Worm (Caenorhabditis elegans) whole organism, L2 larva: ENCODE data around the gene Y73F8A.10.
"Not testable (repeated sequence)": the region's sequence is repeated elsewhere in the genome, so short reads cannot be mapped to it uniquely, and the experiment has no call there.

ENCODE experiments used
- C34F6.9 ChIP-seq: fragments of 150-350 bp; optimal IDR thresholded peaks from 2 replicates; lab custom pipeline; 2014; ENCODE audit warnings: missing biosample characterization, missing genetic modification characterization
- F13H6.1 ChIP-seq: sonication (generic microtip); optimal IDR thresholded peaks from 2 replicates; lab custom pipeline; 2016; ENCODE audit warnings: missing genetic modification characterization, missing compliant biosample characterization
- R02D3.7 ChIP-seq: fragments of 150-350 bp; optimal IDR thresholded peaks from 2 replicates; lab custom pipeline; 2014; ENCODE audit warnings: missing biosample characterization, missing genetic modification characterization
- Y55F3AM.14 ChIP-seq: fragments of 200-800 bp; sonication (Bioruptor generic); optimal IDR thresholded peaks from 2 replicates; lab custom pipeline; 2018; ENCODE audit warnings: mild to moderate bottlenecking, missing genetic modification characterization, missing compliant biosample characterization
- ZK546.5 ChIP-seq: sonication (generic microtip); optimal IDR thresholded peaks from 2 replicates; lab custom pipeline; 2017; ENCODE audit warnings: missing biosample characterization, missing genetic modification characterization
- aly-2 ChIP-seq: fragments of 150-350 bp; optimal IDR thresholded peaks from 2 replicates; lab custom pipeline; 2014; ENCODE audit warnings: missing biosample characterization, missing genetic modification characterization
- ama-1 ChIP-seq: fragments of 150-350 bp; optimal IDR thresholded peaks from 2 replicates; lab custom pipeline; 2018; ENCODE audit warnings: inconsistent platforms
- blmp-1 ChIP-seq: sonication (generic microtip); optimal IDR thresholded peaks from 2 replicates; lab custom pipeline; 2017; ENCODE audit warnings: missing genetic modification characterization, mild to moderate bottlenecking, missing compliant biosample characterization, antibody characterized with exemption, moderate library complexity; ENCODE audit not compliant: insufficient read depth
- ceh-82 ChIP-seq: fragments of 150-350 bp; optimal IDR thresholded peaks from 2 replicates; lab custom pipeline; 2014; ENCODE audit warnings: missing biosample characterization, missing genetic modification characterization
- dmd-4 ChIP-seq: sonication (generic microtip); optimal IDR thresholded peaks from 2 replicates; lab custom pipeline; 2017; ENCODE audit warnings: missing biosample characterization, missing genetic modification characterization
- egl-27 ChIP-seq: sonication (generic microtip); optimal IDR thresholded peaks from 3 replicates; lab custom pipeline; 2017; ENCODE audit warnings: missing biosample characterization, missing genetic modification reagents, missing genetic modification characterization
- elt-1 ChIP-seq: fragments of 150-350 bp; optimal IDR thresholded peaks from 2 replicates; lab custom pipeline; 2014; ENCODE audit warnings: missing biosample characterization, missing genetic modification characterization
- elt-3 ChIP-seq: sonication (generic microtip); optimal IDR thresholded peaks from 2 replicates; lab custom pipeline; 2017; ENCODE audit warnings: missing biosample characterization, missing genetic modification characterization
- fos-1 ChIP-seq: fragments of 150-350 bp; optimal IDR thresholded peaks from 2 replicates; lab custom pipeline; 2014; ENCODE audit warnings: missing biosample characterization, missing genetic modification characterization
- gmeb-1 ChIP-seq: fragments of 150-350 bp; optimal IDR thresholded peaks from 2 replicates; lab custom pipeline; 2014; ENCODE audit warnings: missing biosample characterization, missing genetic modification characterization
- lin-11 ChIP-seq: fragments of 150-350 bp; sonication (generic microtip); optimal IDR thresholded peaks from 2 replicates; lab custom pipeline; 2014; ENCODE audit warnings: missing biosample characterization, missing genetic modification characterization, inconsistent platforms, mixed read lengths
- lin-13 ChIP-seq: fragments of 150-350 bp; optimal IDR thresholded peaks from 2 replicates; lab custom pipeline; 2014; ENCODE audit warnings: missing biosample characterization, missing genetic modification reagents, missing genetic modification characterization
- lin-39 ChIP-seq: fragments of 150-350 bp; optimal IDR thresholded peaks from 2 replicates; lab custom pipeline; 2014; ENCODE audit warnings: missing biosample characterization, missing genetic modification reagents, missing genetic modification characterization
- mab-5 ChIP-seq: fragments of 150-350 bp; optimal IDR thresholded peaks from 2 replicates; lab custom pipeline; 2014; ENCODE audit warnings: missing biosample characterization, missing genetic modification characterization
- nhr-10 ChIP-seq: sonication (generic microtip); optimal IDR thresholded peaks from 2 replicates; lab custom pipeline; 2017; ENCODE audit warnings: missing biosample characterization, missing genetic modification characterization
- nhr-11 ChIP-seq: fragments of 150-350 bp; optimal IDR thresholded peaks from 2 replicates; lab custom pipeline; 2014; ENCODE audit warnings: missing biosample characterization, missing genetic modification characterization
- nhr-129 ChIP-seq: fragments of 150-350 bp; optimal IDR thresholded peaks from 2 replicates; lab custom pipeline; 2014; ENCODE audit warnings: missing biosample characterization, missing genetic modification characterization
- nhr-21 ChIP-seq: fragments of 150-350 bp; optimal IDR thresholded peaks from 2 replicates; lab custom pipeline; 2014; ENCODE audit warnings: missing biosample characterization, missing genetic modification characterization
- nhr-237 ChIP-seq: fragments of 150-350 bp; optimal IDR thresholded peaks from 2 replicates; lab custom pipeline; 2014; ENCODE audit warnings: missing biosample characterization, missing genetic modification characterization
- nhr-25 ChIP-seq: fragments of 150-350 bp; sonication (generic microtip); optimal IDR thresholded peaks from 3 replicates; lab custom pipeline; 2014; ENCODE audit warnings: missing biosample characterization, missing genetic modification characterization
- nhr-77 ChIP-seq: fragments of 150-350 bp; optimal IDR thresholded peaks from 2 replicates; lab custom pipeline; 2014; ENCODE audit warnings: missing biosample characterization, missing genetic modification characterization
- sem-4 ChIP-seq: fragments of 150-350 bp; optimal IDR thresholded peaks from 2 replicates; lab custom pipeline; 2014; ENCODE audit warnings: missing biosample characterization, missing genetic modification reagents, missing genetic modification characterization
- skn-1 ChIP-seq: sonication (generic microtip); optimal IDR thresholded peaks from 2 replicates; lab custom pipeline; 2017; ENCODE audit warnings: missing biosample characterization, missing genetic modification characterization
- sma-9 ChIP-seq, 2 experiments: fragments of 150-350 bp in 1 of 2; sonication (generic microtip) in 1 of 2; optimal IDR thresholded peaks; 2 replicates each; lab custom pipeline; 2014 to 2016; ENCODE audit warnings: missing genetic modification characterization in 2 of 2, mild to moderate bottlenecking in 1 of 2, missing biosample characterization in 1 of 2, missing compliant biosample characterization in 1 of 2, missing genetic modification reagents in 1 of 2, moderate library complexity in 1 of 2
- snpc-4 ChIP-seq: fragments of 150-350 bp; optimal IDR thresholded peaks from 2 replicates; lab custom pipeline; 2014; ENCODE audit warnings: missing biosample characterization, missing genetic modification characterization
- unc-39 ChIP-seq: fragments of 150-350 bp; optimal IDR thresholded peaks from 2 replicates; lab custom pipeline; 2014; ENCODE audit warnings: missing biosample characterization, missing genetic modification characterization
- unc-62 ChIP-seq: fragments of 150-350 bp; optimal IDR thresholded peaks from 2 replicates; lab custom pipeline; 2014; ENCODE audit warnings: missing biosample characterization, missing genetic modification reagents, missing genetic modification characterization
- ztf-1 ChIP-seq: fragments of 200-800 bp; sonication (Bioruptor generic); conservative IDR thresholded peaks from 2 replicates; pipeline ENCODE4 v1.3.6; 2022; ENCODE audit warnings: missing genetic modification characterization, missing compliant biosample characterization
- ztf-4 ChIP-seq: fragments of 150-350 bp; optimal IDR thresholded peaks from 2 replicates; lab custom pipeline; 2014; ENCODE audit warnings: missing biosample characterization, missing genetic modification characterization

Y73F8A.10 gene

ce11 chrIV:15291607-15292006 is 2.5 kb upstream of the Y73F8A.10 start, which contains the start of gene pqn-91:
TSS of gene pqn-91 (plus strand) at chrIV:15291907.
- TF ChIP-seq ztf-1 (GFP tag; lab: Robert Waterston, UW): no peak
- no peak for TF ChIP-seq sem-4 (tag; lab: Kevin White, UChicago)
- TF ChIP-seq skn-1 (tag; lab: Kevin White, UChicago): no peak
- no peak for TF ChIP-seq nhr-25 (tag; lab: Kevin White, UChicago)
- TF ChIP-seq ZK546.5 (tag; lab: Kevin White, UChicago): no peak
- TF ChIP-seq lin-11: no peak
- no peak for TF ChIP-seq nhr-129 (tag; lab: Kevin White, UChicago)
- no peak for TF ChIP-seq mab-5 (tag; lab: Kevin White, UChicago)
- TF ChIP-seq blmp-1 (tag; lab: Kevin White, UChicago): no peak
- no peak for TF ChIP-seq F13H6.1 (tag; lab: Kevin White, UChicago)
- no peak for TF ChIP-seq snpc-4 (tag; lab: Kevin White, UChicago)
- no peak for TF ChIP-seq ceh-82 (tag; lab: Kevin White, UChicago)
- no peak for TF ChIP-seq nhr-11 (tag; lab: Kevin White, UChicago)
- TF ChIP-seq elt-3 (tag; lab: Kevin White, UChicago): no peak
- TF ChIP-seq lin-13 (GFP tag; lab: Kevin White, UChicago): no peak
- no peak for TF ChIP-seq R02D3.7 (tag; lab: Kevin White, UChicago)
- TF ChIP-seq nhr-21: no peak
- TF ChIP-seq nhr-77: no peak
- no peak for TF ChIP-seq sma-9 (GFP tag; optimal IDR thresholded peaks at IDR 0.05; lab: Kevin White, UChicago)
- TF ChIP-seq sma-9 (tag; optimal IDR thresholded peaks at IDR 0.05; lab: Kevin White, UChicago): no peak

ce11 chrIV:15300041-15300440 is 5.9 kb downstream of the Y73F8A.10 start:
- no peak for TF ChIP-seq sem-4 (tag; lab: Kevin White, UChicago)
- no peak for TF ChIP-seq Y55F3AM.14 (GFP tag; lab: Kevin White, UChicago)
- no peak for TF ChIP-seq dmd-4 (tag; lab: Kevin White, UChicago)
- TF ChIP-seq nhr-10 (tag; lab: Kevin White, UChicago): no peak
- TF ChIP-seq fos-1 (tag; lab: Kevin White, UChicago): no peak
- no peak for TF ChIP-seq ztf-4
- no peak for TF ChIP-seq elt-1 (tag; lab: Kevin White, UChicago)
- TF ChIP-seq unc-62: no peak
- no peak for TF ChIP-seq F13H6.1 (tag; lab: Kevin White, UChicago)
- no peak for TF ChIP-seq gmeb-1
- no peak for TF ChIP-seq ama-1 (lab: Kevin White, UChicago)
- no peak for TF ChIP-seq nhr-237 (tag; lab: Kevin White, UChicago)
- no peak for TF ChIP-seq ZK546.5 (tag; lab: Kevin White, UChicago)
- TF ChIP-seq lin-13 (GFP tag; lab: Kevin White, UChicago): no peak
- no peak for TF ChIP-seq snpc-4 (tag; lab: Kevin White, UChicago)
- TF ChIP-seq C34F6.9 (tag; lab: Kevin White, UChicago): no peak
- no peak for TF ChIP-seq lin-39
- no peak for TF ChIP-seq elt-3 (tag; lab: Kevin White, UChicago)
- no peak for TF ChIP-seq egl-27 (tag; lab: Kevin White, UChicago)
- TF ChIP-seq unc-39 (tag; lab: Kevin White, UChicago): no peak

DNA sequence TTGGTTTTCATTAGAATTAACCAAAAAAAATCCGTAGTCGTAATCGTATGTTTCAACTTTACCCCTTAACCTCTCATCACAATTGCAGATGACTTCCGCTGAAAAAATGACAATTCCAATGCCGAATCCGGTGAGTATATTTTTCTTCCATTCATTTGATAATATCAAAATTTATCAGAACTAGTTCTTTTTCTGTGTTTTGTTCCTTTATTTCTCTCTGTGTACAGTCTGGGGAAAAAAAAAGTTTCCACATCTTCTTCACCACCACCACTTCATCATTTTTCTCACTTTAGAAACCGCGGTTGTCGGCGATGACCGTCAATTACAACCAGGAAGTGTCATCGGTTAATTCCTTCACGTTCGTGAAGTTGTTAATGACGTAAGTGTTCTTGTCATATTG is 8.0 kb downstream of the Y73F8A.10 start, which contains the start of gene best-21:
TSS of gene best-21 (plus strand) at position 301 of the 400 bp plus-strand sequence.
- TF ChIP-seq unc-62 (no peak), nhr-25 (tag; lab: Kevin White, UChicago) (no peak), ama-1 (lab: Kevin White, UChicago) (no peak), elt-3 (tag; lab: Kevin White, UChicago) (no peak), gmeb-1 (no peak), R02D3.7 (tag; lab: Kevin White, UChicago) (no peak), aly-2 (tag; lab: Kevin White, UChicago) (no peak)

DNA sequence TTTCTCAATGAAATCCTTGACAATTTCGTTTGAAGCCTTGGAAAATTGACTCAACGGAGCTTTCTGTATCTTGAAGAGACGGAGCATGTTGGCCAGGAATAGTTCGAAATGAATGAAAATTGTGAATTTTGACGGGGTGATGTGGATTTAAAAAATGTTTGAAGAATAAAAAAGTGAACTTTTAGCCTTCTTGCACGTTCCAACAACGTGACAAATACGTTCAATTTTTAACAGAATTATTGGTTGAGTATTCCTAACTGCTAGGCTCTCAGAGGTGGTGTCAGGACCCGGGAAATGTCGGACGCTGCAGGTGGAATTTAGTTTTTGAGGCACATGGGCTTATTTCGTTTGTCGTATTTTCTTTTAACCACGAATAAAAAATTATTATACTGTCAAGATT is 17.4 kb downstream of the Y73F8A.10 start, which contains the start of gene Y73F8A.12:
TSS of gene Y73F8A.12 (minus strand) at position 101 of the 400 bp plus-strand sequence.
- not testable (repeated sequence) for TF ChIP-seq fos-1 (tag; lab: Kevin White, UChicago); nhr-10 (tag; lab: Kevin White, UChicago); nhr-77
- TF ChIP-seq, all 48 proteins: peak for 0; not testable (repeated sequence) for 48
